Fruit fly (Drosophila melanogaster): ENCODE data around the gene CG3402.

CG3402 gene

DNA sequence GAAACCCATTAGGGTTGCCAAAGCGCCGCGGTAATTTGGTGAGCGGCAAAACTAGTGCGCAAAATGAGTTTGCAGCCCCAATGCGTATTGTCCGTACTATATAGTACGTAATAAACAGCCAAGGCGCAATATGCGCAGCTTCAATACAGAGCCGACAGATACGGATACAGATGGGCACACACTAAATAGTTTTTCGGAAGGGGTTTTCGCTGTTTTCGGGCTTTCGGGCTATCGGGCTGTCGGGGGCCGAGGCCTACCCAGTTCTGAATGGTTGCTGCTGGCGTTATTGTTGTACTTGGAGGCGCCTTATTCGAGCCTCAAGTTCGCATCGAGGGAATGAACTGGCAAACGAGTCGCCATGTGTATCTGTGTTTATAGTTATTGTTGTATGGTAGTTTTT lies 22.0 kb downstream of the CG3402 start:
- TF ChIP-seq usp (GFP tag; optimal IDR thresholded peaks at IDR 0.05) (no peak), Dll (optimal IDR thresholded peaks at IDR 0.05) (peak; percentile 5)

- TF ChIP-seq Dll (optimal IDR thresholded peaks at IDR 0.05) = peak; percentile 3
- TF ChIP-seq EcR (GFP tag; optimal IDR thresholded peaks at IDR 0.05) = no peak
Observed at dm6 chr3L:629916-630663, 22.6 kb downstream of the CG3402 start.

DNA sequence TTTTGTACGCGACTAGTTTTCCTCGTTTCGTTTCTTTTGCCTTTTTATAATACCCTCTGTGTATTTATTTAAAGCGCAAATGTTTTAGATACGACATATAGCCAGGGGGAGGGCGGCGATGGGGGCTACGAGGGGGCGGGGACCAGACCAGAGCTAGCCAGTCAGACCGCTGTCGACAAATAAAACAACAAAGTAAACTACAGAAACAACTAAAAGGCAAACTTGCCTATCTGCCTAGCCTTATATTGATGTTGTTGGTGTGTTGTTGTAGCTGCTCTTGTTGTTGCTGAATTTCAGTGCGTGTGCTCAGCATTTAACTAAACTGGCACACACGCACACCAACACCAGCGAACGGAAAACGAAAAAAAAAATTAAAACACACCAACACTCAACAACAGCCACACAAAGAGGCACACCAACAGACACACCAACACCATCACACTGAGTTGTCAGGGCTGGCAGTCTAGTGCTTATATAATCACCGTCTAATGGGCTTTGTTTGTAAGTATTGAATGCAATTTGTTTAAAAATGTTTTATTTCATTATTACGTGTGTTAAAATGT lies 23.2 kb downstream of the CG3402 start:
- TF ChIP-seq pan (optimal IDR thresholded peaks at IDR 0.05) (no peak), psq (optimal IDR thresholded peaks at IDR 0.05) (no peak), Dll (optimal IDR thresholded peaks at IDR 0.05) (no peak), usp (GFP tag; optimal IDR thresholded peaks at IDR 0.05) (no peak), CG8478 (optimal IDR thresholded peaks at IDR 0.05) (no peak), EcR (GFP tag; optimal IDR thresholded peaks at IDR 0.05) (no peak)

DNA sequence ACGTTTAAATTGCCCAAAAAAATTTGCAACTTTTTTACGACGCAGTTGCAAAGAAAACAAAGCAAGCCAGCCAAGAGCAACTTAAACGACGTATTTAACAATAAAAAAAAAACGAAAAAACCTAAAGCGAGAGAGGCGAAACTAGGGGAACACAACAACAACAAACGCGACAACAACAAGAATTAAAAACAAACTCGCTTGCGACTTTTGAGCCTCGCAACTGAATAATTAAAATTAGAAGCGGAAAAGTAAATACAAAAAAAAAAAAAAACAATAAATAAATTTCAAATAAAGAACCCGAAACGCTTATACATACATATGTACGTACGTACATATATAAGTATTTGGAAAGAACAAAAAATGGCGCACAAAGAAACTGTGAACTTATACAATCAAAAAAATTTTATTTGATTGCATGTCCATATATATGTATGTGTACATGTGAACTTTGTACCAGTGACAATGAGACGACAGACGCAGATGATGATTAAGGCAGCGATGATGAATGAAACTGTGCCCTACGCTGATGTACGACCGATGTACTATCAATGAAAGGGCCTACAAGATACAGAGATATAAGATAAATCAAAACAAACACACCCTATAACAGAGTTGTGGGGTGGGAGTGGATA lies 23.9 kb downstream of the CG3402 start:
- TF ChIP-seq usp (GFP tag; optimal IDR thresholded peaks at IDR 0.05) (no peak), psq (optimal IDR thresholded peaks at IDR 0.05) (no peak), EcR (GFP tag; optimal IDR thresholded peaks at IDR 0.05) (no peak), pan (optimal IDR thresholded peaks at IDR 0.05) (no peak), CG8478 (optimal IDR thresholded peaks at IDR 0.05) (no peak), Dll (optimal IDR thresholded peaks at IDR 0.05) (no peak)

DNA sequence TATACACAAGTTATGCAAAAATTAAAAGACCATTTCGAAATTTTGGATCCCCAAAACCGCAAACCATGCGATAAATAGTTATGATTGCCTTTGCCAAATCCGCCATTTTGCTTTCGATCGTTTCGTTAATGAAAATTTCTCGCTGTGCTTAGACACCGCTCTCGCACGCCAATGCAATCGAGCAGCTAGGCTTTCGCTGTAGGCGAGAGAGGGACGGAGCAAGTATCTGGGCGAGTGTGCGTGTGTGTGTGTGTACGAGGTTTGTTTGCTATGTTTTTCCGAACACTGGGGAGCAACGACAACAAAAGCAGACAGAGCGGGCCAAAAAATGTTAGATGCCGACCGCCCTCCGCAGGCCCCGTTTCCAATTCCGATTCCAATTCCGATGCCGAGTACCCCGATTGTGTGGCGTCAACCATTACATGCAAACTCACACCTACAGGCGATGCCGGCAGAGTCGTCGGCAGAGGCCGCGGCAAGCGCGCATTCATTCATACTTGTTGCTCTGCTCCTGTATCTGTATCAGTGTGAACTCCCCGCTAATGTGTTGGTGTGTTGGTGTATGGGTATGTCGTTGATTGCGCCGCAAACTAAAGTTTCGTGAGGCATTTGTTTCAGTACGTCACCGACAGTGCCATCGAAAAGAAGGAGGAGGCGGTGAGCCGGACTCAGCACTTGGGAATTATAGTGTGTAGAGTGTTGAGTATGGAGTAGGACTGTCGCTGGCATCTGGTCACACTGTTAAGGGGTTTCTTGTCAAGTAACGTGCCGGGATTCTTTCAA lies 24.7 kb downstream of the CG3402 start:
- no peak for TF ChIP-seq pan (optimal IDR thresholded peaks at IDR 0.05)
- TF ChIP-seq psq (optimal IDR thresholded peaks at IDR 0.05) = no peak
- peak; percentile 49 for TF ChIP-seq CG8478 (optimal IDR thresholded peaks at IDR 0.05)
- TF ChIP-seq usp (GFP tag; optimal IDR thresholded peaks at IDR 0.05) = no peak
- TF ChIP-seq EcR (GFP tag; optimal IDR thresholded peaks at IDR 0.05) = peak in 1 of 2 experiments; percentile 61
- TF ChIP-seq Dll (optimal IDR thresholded peaks at IDR 0.05) = peak; percentile 70

DNA sequence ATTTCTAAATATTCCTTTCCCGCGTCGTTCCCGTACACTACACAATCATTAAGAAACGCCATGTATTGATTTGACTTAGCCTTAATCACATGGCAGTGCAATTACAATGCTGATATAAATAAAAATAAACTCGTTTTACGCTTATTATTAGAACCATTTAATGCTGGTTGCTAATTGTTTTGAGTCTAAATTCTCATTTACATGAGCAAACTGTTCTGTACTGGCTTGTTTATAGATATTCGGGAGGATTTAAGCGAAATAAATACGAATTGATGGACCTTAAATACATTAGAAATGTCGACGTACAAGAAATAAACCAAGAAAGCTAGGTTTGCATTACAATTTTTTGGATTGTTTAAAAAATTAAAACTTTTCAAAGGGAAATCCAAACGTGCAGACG lies 25.3 kb downstream of the CG3402 start:
- no peak for TF ChIP-seq pan (optimal IDR thresholded peaks at IDR 0.05)
- no peak for TF ChIP-seq CG8478 (optimal IDR thresholded peaks at IDR 0.05)
- no peak for TF ChIP-seq EcR (GFP tag; optimal IDR thresholded peaks at IDR 0.05)
- no peak for TF ChIP-seq Dll (optimal IDR thresholded peaks at IDR 0.05)

DNA sequence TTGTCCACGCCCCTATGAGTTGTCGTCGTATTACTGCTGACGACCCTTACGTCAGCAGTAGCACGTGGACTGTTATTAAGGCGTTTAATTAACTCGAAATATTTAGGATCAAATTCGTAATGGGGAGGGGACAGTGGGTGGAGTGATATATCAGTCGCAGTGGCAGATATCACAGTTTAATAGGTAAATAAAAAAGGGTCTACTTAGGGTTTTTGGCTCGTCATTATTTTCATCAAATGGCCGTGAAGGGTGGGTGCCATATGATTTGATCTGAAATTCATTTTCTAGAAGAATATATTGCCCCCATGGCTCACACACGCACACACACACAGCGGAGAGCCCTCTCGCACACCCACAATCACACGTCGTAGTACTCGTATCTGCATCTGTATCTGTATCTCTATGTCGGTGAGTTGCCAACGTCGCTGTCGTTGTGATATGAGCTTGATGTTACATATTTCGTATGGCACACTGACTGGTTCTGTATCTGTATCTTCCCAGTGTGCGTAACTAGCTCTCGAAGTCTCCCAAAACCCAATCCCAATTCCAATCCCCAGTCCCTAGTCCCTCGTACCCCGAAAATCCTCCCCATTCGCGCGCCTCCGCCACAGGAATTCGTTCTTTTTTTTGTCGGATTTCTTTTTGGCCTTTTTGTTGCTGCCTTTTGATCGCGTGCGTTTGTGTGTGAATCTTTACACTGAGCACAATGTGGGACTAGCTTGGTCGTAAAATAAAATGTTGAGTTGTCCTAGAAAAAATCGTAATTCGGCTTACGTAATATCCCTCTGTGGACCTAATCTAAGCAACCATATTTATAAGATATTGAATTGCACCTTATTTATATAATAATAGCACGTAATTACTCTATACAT lies 25.9 kb downstream of the CG3402 start:
- TF ChIP-seq CG8478 (optimal IDR thresholded peaks at IDR 0.05) = no peak
- TF ChIP-seq pan (optimal IDR thresholded peaks at IDR 0.05) = no peak
- no peak for TF ChIP-seq psq (optimal IDR thresholded peaks at IDR 0.05)
- TF ChIP-seq EcR (GFP tag; optimal IDR thresholded peaks at IDR 0.05) = no peak
- TF ChIP-seq usp (GFP tag; optimal IDR thresholded peaks at IDR 0.05) = no peak
- no peak for TF ChIP-seq Dll (optimal IDR thresholded peaks at IDR 0.05)

DNA sequence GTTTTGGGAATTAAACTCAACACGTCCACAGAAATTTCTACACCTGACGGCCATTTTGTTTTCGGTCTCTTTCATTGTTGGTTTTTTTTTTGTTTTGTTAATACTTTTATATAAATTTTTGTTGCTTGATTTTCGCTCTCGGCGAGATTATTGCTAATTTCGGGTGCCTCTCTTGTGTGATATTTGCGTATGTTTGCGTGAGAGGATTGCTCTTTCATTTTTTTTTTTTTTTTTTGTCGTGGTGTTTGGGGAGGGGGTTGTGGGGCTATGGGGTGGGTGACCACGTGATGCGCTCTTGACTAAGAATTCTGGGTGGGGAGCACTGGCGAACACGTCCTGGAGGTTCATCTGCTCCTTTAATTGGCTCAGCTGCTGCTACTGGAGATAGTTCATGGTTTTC lies 26.8 kb downstream of the CG3402 start:
- TF ChIP-seq pan (optimal IDR thresholded peaks at IDR 0.05) = no peak
- TF ChIP-seq Dll (optimal IDR thresholded peaks at IDR 0.05) = no peak
- no peak for TF ChIP-seq EcR (GFP tag; optimal IDR thresholded peaks at IDR 0.05)
- TF ChIP-seq psq (optimal IDR thresholded peaks at IDR 0.05) = no peak
- no peak for TF ChIP-seq usp (GFP tag; optimal IDR thresholded peaks at IDR 0.05)
- no peak for TF ChIP-seq CG8478 (optimal IDR thresholded peaks at IDR 0.05)

- TF ChIP-seq CG8478 (optimal IDR thresholded peaks at IDR 0.05) (no peak), usp (GFP tag; optimal IDR thresholded peaks at IDR 0.05) (no peak)
Observed at dm6 chr3L:624203-624914, 28.3 kb downstream of the CG3402 start.

- TF ChIP-seq CG8478 (optimal IDR thresholded peaks at IDR 0.05) (no peak), Dll (optimal IDR thresholded peaks at IDR 0.05) (no peak), pan (optimal IDR thresholded peaks at IDR 0.05) (no peak), EcR (GFP tag; optimal IDR thresholded peaks at IDR 0.05) (no peak), usp (GFP tag; optimal IDR thresholded peaks at IDR 0.05) (no peak), psq (optimal IDR thresholded peaks at IDR 0.05) (no peak)
Observed at dm6 chr3L:623556-623955, 29.1 kb downstream of the CG3402 start.

DNA sequence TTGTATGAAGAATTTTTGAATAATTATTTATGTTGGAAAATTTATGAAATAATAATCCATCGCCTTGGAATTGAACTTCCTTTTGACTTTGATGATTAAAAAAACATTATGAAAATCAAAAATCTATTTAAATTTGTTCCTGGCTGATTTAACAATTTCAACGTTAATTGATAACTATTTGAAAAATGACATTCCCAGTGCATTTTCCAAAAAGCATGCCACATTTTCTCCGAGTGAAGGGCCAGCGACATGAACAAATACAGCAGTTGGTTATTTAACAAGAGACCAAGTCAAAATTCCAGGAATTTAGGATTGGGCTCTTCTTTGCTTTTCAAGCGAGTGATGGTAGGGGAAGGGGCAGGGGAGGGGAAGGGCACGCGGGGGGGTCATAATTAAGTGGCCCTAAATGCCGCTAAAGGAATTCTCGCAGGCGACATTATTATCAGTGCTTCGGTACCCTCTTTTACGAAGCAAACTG lies 30.3 kb downstream of the CG3402 start:
- TF ChIP-seq Dll (optimal IDR thresholded peaks at IDR 0.05) = no peak
- TF ChIP-seq psq (optimal IDR thresholded peaks at IDR 0.05) = no peak
- TF ChIP-seq pan (optimal IDR thresholded peaks at IDR 0.05) = no peak
- no peak for TF ChIP-seq usp (GFP tag; optimal IDR thresholded peaks at IDR 0.05)
- no peak for TF ChIP-seq EcR (GFP tag; optimal IDR thresholded peaks at IDR 0.05)
- no peak for TF ChIP-seq CG8478 (optimal IDR thresholded peaks at IDR 0.05)
